Worm (Caenorhabditis elegans) whole organism, mixed stage, embryonic: ENCODE data around the gene cpna-1.
A peak's percentile ranks its signal among the peaks of the same experiment; 100 is the strongest.

Source experiments
- M03D4.4 ChIP-seq: sonication (generic microtip); optimal IDR thresholded peaks from 2 replicates; lab custom pipeline; 2017; ENCODE audit warnings: mild to moderate bottlenecking, missing genetic modification characterization, missing compliant biosample characterization
- bed-3 ChIP-seq: fragments of 200-800 bp; sonication (Bioruptor generic); optimal IDR thresholded peaks from 3 replicates; lab custom pipeline; 2018; ENCODE audit warnings: mild to moderate bottlenecking, missing genetic modification characterization, moderate library complexity, missing compliant biosample characterization
- blmp-1 ChIP-seq: fragments of 150-350 bp; optimal IDR thresholded peaks from 2 replicates; lab custom pipeline; 2014; ENCODE audit warnings: missing biosample characterization, missing genetic modification characterization
- ceh-39 ChIP-seq: fragments of 150-350 bp; optimal IDR thresholded peaks from 2 replicates; lab custom pipeline; 2014; ENCODE audit warnings: missing biosample characterization, missing genetic modification characterization
- ceh-43 ChIP-seq: fragments of 200-800 bp; sonication (Bioruptor generic); optimal IDR thresholded peaks from 2 replicates; lab custom pipeline; 2018; ENCODE audit warnings: mild to moderate bottlenecking, missing genetic modification characterization, moderate library complexity, missing compliant biosample characterization
- ceh-83 ChIP-seq: fragments of 200-800 bp; sonication (Bioruptor generic); optimal IDR thresholded peaks from 2 replicates; lab custom pipeline; 2018; ENCODE audit warnings: mild to moderate bottlenecking, missing genetic modification characterization, missing compliant biosample characterization
- ces-1 ChIP-seq: fragments of 150-350 bp; optimal IDR thresholded peaks from 2 replicates; lab custom pipeline; 2014; ENCODE audit warnings: missing biosample characterization, missing genetic modification reagents, missing genetic modification characterization
- cnd-1 ChIP-seq: fragments of 200-800 bp; sonication (Bioruptor generic); optimal IDR thresholded peaks from 2 replicates; lab custom pipeline; 2018; ENCODE audit warnings: mild to moderate bottlenecking, missing genetic modification characterization, missing compliant biosample characterization
- drap-1 ChIP-seq: fragments of 200-800 bp; sonication (Bioruptor generic); optimal IDR thresholded peaks from 3 replicates; lab custom pipeline; 2018; ENCODE audit warnings: mild to moderate bottlenecking, missing genetic modification characterization, missing compliant biosample characterization
- elt-1 ChIP-seq: sonication (generic microtip); optimal IDR thresholded peaks from 2 replicates; lab custom pipeline; 2017; ENCODE audit warnings: missing genetic modification characterization, mild to moderate bottlenecking, missing compliant biosample characterization, antibody characterized with exemption, moderate library complexity, borderline replicate concordance; ENCODE audit not compliant: insufficient read depth
- elt-3 ChIP-seq: fragments of 150-350 bp; optimal IDR thresholded peaks from 2 replicates; lab custom pipeline; 2014; ENCODE audit warnings: missing biosample characterization, missing genetic modification characterization
- flh-1 ChIP-seq: fragments of 200-800 bp; sonication (Bioruptor generic); optimal IDR thresholded peaks from 2 replicates; lab custom pipeline; 2018; ENCODE audit warnings: mild to moderate bottlenecking, missing genetic modification characterization, moderate library complexity, missing compliant biosample characterization
- ham-2 ChIP-seq: fragments of 200-800 bp; sonication (Bioruptor generic); optimal IDR thresholded peaks from 2 replicates; lab custom pipeline; 2018; ENCODE audit warnings: mild to moderate bottlenecking, missing genetic modification characterization, missing compliant biosample characterization
- hlh-1 ChIP-seq: fragments of 150-350 bp; optimal IDR thresholded peaks from 2 replicates; lab custom pipeline; 2014; ENCODE audit warnings: missing biosample characterization, missing genetic modification reagents, missing genetic modification characterization
- lin-13 ChIP-seq: fragments of 150-350 bp; optimal IDR thresholded peaks from 2 replicates; lab custom pipeline; 2014; ENCODE audit warnings: missing biosample characterization, missing genetic modification characterization
- lin-32 ChIP-seq: fragments of 200-800 bp; sonication (Bioruptor generic); optimal IDR thresholded peaks from 2 replicates; lab custom pipeline; 2018; ENCODE audit warnings: mild to moderate bottlenecking, missing genetic modification characterization, missing compliant biosample characterization
- lsy-2 ChIP-seq: fragments of 150-350 bp; optimal IDR thresholded peaks from 2 replicates; lab custom pipeline; 2014; ENCODE audit warnings: missing biosample characterization, missing genetic modification characterization
- mab-5 ChIP-seq: fragments of 150-350 bp; optimal IDR thresholded peaks from 2 replicates; lab custom pipeline; 2014; ENCODE audit warnings: missing biosample characterization, missing genetic modification characterization
- mep-1 ChIP-seq: fragments of 150-350 bp; optimal IDR thresholded peaks from 2 replicates; lab custom pipeline; 2017; ENCODE audit warnings: missing biosample characterization, missing genetic modification reagents, missing genetic modification characterization, inconsistent platforms
- mls-2 ChIP-seq: sonication (generic microtip); optimal IDR thresholded peaks from 2 replicates; lab custom pipeline; 2016; ENCODE audit warnings: mild to moderate bottlenecking, missing genetic modification characterization, moderate library complexity, missing compliant biosample characterization
- nhr-2 ChIP-seq: fragments of 150-350 bp; optimal IDR thresholded peaks from 2 replicates; lab custom pipeline; 2014; ENCODE audit warnings: missing biosample characterization, missing genetic modification characterization
- nhr-237 ChIP-seq: fragments of 150-350 bp; optimal IDR thresholded peaks from 2 replicates; lab custom pipeline; 2014; ENCODE audit warnings: missing biosample characterization, missing genetic modification characterization
- nhr-28 ChIP-seq: fragments of 150-350 bp; optimal IDR thresholded peaks from 2 replicates; lab custom pipeline; 2014; ENCODE audit warnings: missing biosample characterization, missing genetic modification characterization
- nhr-76 ChIP-seq: sonication (generic microtip); optimal IDR thresholded peaks from 2 replicates; lab custom pipeline; 2017; ENCODE audit warnings: missing biosample characterization, missing genetic modification characterization
- sem-2 ChIP-seq: fragments of 200-800 bp; sonication (Bioruptor generic); optimal IDR thresholded peaks from 2 replicates; lab custom pipeline; 2018; ENCODE audit warnings: mild to moderate bottlenecking, missing genetic modification characterization, missing compliant biosample characterization
- sptf-1 ChIP-seq: sonication (generic microtip); optimal IDR thresholded peaks from 2 replicates; lab custom pipeline; 2017; ENCODE audit warnings: mild to moderate bottlenecking, missing genetic modification characterization, moderate library complexity, missing compliant biosample characterization
- tbx-8 ChIP-seq: fragments of 200-800 bp; sonication (Bioruptor generic); optimal IDR thresholded peaks from 2 replicates; lab custom pipeline; 2018; ENCODE audit warnings: mild to moderate bottlenecking, missing genetic modification characterization, moderate library complexity, missing compliant biosample characterization
- unc-120 ChIP-seq: sonication (generic microtip); optimal IDR thresholded peaks from 2 replicates; lab custom pipeline; 2017; ENCODE audit warnings: missing genetic modification characterization, missing compliant biosample characterization; ENCODE audit not compliant: poor library complexity, severe bottlenecking
- unc-39 ChIP-seq: fragments of 150-350 bp; optimal IDR thresholded peaks from 2 replicates; lab custom pipeline; 2014; ENCODE audit warnings: missing biosample characterization, missing genetic modification characterization
- unc-62 ChIP-seq: fragments of 150-350 bp; optimal IDR thresholded peaks from 2 replicates; lab custom pipeline; 2014; ENCODE audit warnings: missing biosample characterization, missing genetic modification reagents, missing genetic modification characterization
- zip-8 ChIP-seq: fragments of 150-350 bp; optimal IDR thresholded peaks from 2 replicates; lab custom pipeline; 2014; ENCODE audit warnings: missing biosample characterization, missing genetic modification characterization
- ztf-11 ChIP-seq: fragments of 150-350 bp; optimal IDR thresholded peaks from 2 replicates; lab custom pipeline; 2014; ENCODE audit warnings: missing biosample characterization, missing genetic modification characterization

cpna-1 gene

ce11 chrII:4179897-4180296 lies 6.6 kb upstream of the cpna-1 start, which contains the start of gene R03H10.1:
TSS of gene R03H10.1 (plus strand) at chrII:4180248.
- TF ChIP-seq nhr-28 (tag; lab: Kevin White, UChicago) (no peak), elt-1 (tag; lab: Kevin White, UChicago) (no peak), sem-2 (GFP tag; lab: Kevin White, UChicago) (no peak), mep-1 (tag; lab: Kevin White, UChicago) (no peak), lin-13 (no peak), flh-1 (GFP tag; lab: Kevin White, UChicago) (no peak), ceh-43 (GFP tag; lab: Kevin White, UChicago) (no peak), cnd-1 (tag; lab: Kevin White, UChicago) (no peak), tbx-8 (GFP tag; lab: Kevin White, UChicago) (no peak), ham-2 (GFP tag; lab: Kevin White, UChicago) (no peak), ces-1 (GFP tag; lab: Kevin White, UChicago) (no peak), unc-39 (tag; lab: Kevin White, UChicago) (no peak), ztf-11 (tag; lab: Kevin White, UChicago) (no peak), lin-32 (GFP tag; lab: Kevin White, UChicago) (no peak), blmp-1 (tag; lab: Kevin White, UChicago) (no peak)

DNA sequence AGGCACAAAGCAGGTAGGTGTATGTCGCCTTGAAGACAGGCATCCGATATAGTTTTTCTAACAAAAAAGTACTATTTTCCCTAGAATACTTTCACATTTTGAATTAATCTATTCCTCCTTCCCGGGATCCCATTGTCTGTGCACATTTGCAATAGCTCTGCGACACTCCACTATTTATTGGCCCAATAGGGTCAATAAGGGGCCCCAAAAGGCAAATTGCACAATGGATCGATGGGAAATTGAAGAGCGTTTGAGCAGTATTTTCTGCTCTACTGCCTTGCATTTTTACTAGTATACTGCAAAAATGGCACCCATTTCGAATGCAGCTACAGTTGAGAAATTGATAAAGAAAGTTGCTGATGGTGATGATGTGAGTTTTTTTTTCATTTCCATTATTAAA lies 4.1 kb upstream of the cpna-1 start, which contains the start of gene R03H10.11:
Gene R03H10.11, plus strand, starts transcription at position 301 of the 400 bp plus-strand sequence.
- TF ChIP-seq mab-5 (tag; lab: Kevin White, UChicago) (no peak), unc-39 (tag; lab: Kevin White, UChicago) (no peak), sptf-1 (tag; lab: Kevin White, UChicago) (no peak), ceh-43 (GFP tag; lab: Kevin White, UChicago) (no peak), elt-1 (tag; lab: Kevin White, UChicago) (no peak), drap-1 (GFP tag; lab: Kevin White, UChicago) (no peak), lsy-2 (no peak), ceh-83 (no peak), nhr-76 (tag; lab: Kevin White, UChicago) (no peak), elt-3 (tag; lab: Kevin White, UChicago) (no peak), ceh-39 (tag; lab: Kevin White, UChicago) (no peak), nhr-237 (tag; lab: Kevin White, UChicago) (no peak), mls-2 (no peak), unc-62 (GFP tag; lab: Kevin White, UChicago) (no peak), ces-1 (GFP tag; lab: Kevin White, UChicago) (no peak), zip-8 (tag; lab: Kevin White, UChicago) (no peak), lin-32 (GFP tag; lab: Kevin White, UChicago) (no peak), flh-1 (GFP tag; lab: Kevin White, UChicago) (no peak), ztf-11 (tag; lab: Kevin White, UChicago) (no peak)

DNA sequence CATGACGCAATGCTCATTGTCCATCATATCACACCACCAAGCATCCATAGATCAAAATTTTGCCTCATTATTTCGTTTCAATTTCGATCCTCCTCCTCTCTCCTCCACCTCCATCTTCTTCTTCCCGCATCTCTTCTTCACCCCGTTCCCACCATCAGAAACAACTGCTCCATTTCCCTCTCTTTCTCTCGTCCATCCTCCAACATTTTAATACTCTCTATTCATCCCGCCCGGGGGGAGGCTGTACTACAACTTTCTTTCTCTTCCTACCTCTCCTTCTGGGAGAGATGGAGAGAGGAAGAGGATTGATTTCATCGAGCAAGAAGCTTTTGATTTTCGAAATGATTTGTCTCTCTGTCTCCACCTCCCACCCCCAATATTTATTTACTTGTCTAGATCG lies 2.5 kb upstream of the cpna-1 start:
- TF ChIP-seq mls-2, result no peak
- TF ChIP-seq lin-13, result no peak
- peak; percentile 96 for TF ChIP-seq hlh-1 (tag; lab: Kevin White, UChicago)
- TF ChIP-seq ceh-39 (tag; lab: Kevin White, UChicago), result no peak
- no peak for TF ChIP-seq ztf-11 (tag; lab: Kevin White, UChicago)
- TF ChIP-seq sptf-1 (tag; lab: Kevin White, UChicago), result no peak
- no peak for TF ChIP-seq bed-3 (GFP tag; lab: Kevin White, UChicago)
- TF ChIP-seq lin-32 (GFP tag; lab: Kevin White, UChicago), result no peak
- TF ChIP-seq nhr-2 (tag; lab: Kevin White, UChicago), result no peak
- no peak for TF ChIP-seq nhr-76 (tag; lab: Kevin White, UChicago)
- peak; percentile 58 for TF ChIP-seq unc-120 (tag; lab: Kevin White, UChicago)
- peak; percentile 29 for TF ChIP-seq unc-62 (GFP tag; lab: Kevin White, UChicago)
- no peak for TF ChIP-seq M03D4.4
- no peak for TF ChIP-seq blmp-1 (tag; lab: Kevin White, UChicago)
- TF ChIP-seq cnd-1 (tag; lab: Kevin White, UChicago), result no peak

DNA sequence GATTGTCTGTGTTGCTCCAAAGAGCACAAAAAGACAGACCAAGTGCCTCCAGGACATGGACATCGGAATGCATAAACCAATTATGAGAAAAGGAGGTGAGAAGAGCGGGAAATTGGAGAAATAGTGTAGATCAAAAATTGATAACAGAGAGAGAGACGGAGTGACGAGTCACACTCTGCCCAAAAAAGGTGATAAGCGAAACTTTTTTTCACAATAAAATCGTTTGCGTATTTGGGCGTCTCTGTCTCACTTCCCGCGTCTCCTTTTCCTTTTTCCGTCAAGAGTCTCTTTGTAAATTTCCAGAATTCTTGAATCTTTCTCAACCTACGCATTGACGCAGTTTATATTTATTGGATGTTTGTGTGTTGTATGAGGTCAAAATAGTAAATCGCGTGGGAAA lies 7.7 kb downstream of the cpna-1 start, which contains the start of gene mth-2:
Gene mth-2, minus strand, starts transcription at position 188 of the 400 bp plus-strand sequence.
- TF ChIP-seq lin-13 (no peak), sptf-1 (tag; lab: Kevin White, UChicago) (no peak), ceh-39 (tag; lab: Kevin White, UChicago) (no peak), flh-1 (GFP tag; lab: Kevin White, UChicago) (no peak), unc-62 (GFP tag; lab: Kevin White, UChicago) (no peak), mab-5 (tag; lab: Kevin White, UChicago) (no peak), ces-1 (GFP tag; lab: Kevin White, UChicago) (no peak), mls-2 (no peak), bed-3 (GFP tag; lab: Kevin White, UChicago) (no peak), lsy-2 (no peak), tbx-8 (GFP tag; lab: Kevin White, UChicago) (no peak)
